Fruit fly (Drosophila melanogaster): Measurements from ENCODE around the gene Oga.

DNA sequence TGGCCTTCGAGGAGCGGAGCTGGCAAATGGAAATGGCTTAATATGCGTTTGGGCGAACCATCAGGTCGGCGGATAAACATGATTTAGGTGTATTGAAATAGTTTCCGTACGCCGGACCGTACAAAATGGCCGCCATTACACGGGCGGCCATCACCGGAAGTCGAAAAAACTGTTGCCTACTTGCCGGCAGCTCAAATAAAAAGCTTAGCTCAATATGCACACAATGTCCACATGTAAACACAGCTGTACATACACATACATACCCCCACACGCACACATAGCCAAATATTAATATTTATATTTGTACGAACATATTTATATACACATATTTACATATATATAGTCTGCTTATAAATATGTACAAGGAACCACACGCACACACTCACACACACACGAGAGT lies 44.3 kb downstream of the Oga start:
- TF ChIP-seq pan (optimal IDR thresholded peaks at IDR 0.05): no peak
- TF ChIP-seq Dll (optimal IDR thresholded peaks at IDR 0.05): no peak
- no peak for TF ChIP-seq psq (optimal IDR thresholded peaks at IDR 0.05)
- TF ChIP-seq usp (GFP tag; optimal IDR thresholded peaks at IDR 0.05): no peak
